Worm (Caenorhabditis elegans): ENCODE measurements around the gene C03H5.7.

ce11 chrII:371549-371948 lies 8.5 kb upstream of the C03H5.7 start:
- TF ChIP-seq Y95B8A.8 (GFP tag; IDR thresholded peaks at IDR 0.05), result no peak
- no peak for TF ChIP-seq hmg-1.2 (GFP tag; IDR thresholded peaks at IDR 0.05)
- TF ChIP-seq rec-8 (tag; optimal IDR thresholded peaks at IDR 0.05), result no peak
- TF ChIP-seq madf-6 (GFP tag; IDR thresholded peaks at IDR 0.05), result no peak
- no peak for TF ChIP-seq pha-4 (tag; optimal IDR thresholded peaks at IDR 0.05)
- TF ChIP-seq rpc-1 (optimal IDR thresholded peaks at IDR 0.05), result no peak
- no peak for TF ChIP-seq rpc-1 (tag; optimal IDR thresholded peaks at IDR 0.05)
